Fruit fly (Drosophila melanogaster): ENCODE measurements around the gene upd1.

upd1 gene

dm6 chrX:18256244-18256885, 52.7 kb downstream of the upd1 start (continued):
- TF ChIP-seq CG32006 (GFP tag; optimal IDR thresholded peaks at IDR 0.05): peak; percentile 22
- TF ChIP-seq fd59A (GFP tag; optimal IDR thresholded peaks at IDR 0.05): peak; percentile 50
- peak; percentile 32 for TF ChIP-seq CG8319 (GFP tag; optimal IDR thresholded peaks at IDR 0.05)
- TF ChIP-seq dac (GFP tag; optimal IDR thresholded peaks at IDR 0.05): no peak
- no peak for TF ChIP-seq CG8119 (GFP tag; IDR thresholded peaks at IDR 0.05)
- TF ChIP-seq acj6 (GFP tag; optimal IDR thresholded peaks at IDR 0.05): peak; percentile 62
- TF ChIP-seq Ets21C (GFP tag; optimal IDR thresholded peaks at IDR 0.05): no peak
- peak; percentile 62 for TF ChIP-seq Eip78C (GFP tag)
- TF ChIP-seq OdsH (GFP tag; optimal IDR thresholded peaks at IDR 0.05): peak; percentile 51
